Fruit fly (Drosophila melanogaster) whole organism, embryonic: ENCODE data around the gene CG15423.

Experiments
- ATbp ChIP-seq: fragments of 200-800 bp; sonication (Bioruptor generic); optimal IDR thresholded peaks from 2 replicates; lab custom pipeline; 2017; ENCODE audit warnings: missing biosample characterization, mild to moderate bottlenecking, missing genetic modification characterization, missing genetic modification reagents
- Adf1 ChIP-seq: fragments of 200-800 bp; sonication (Bioruptor generic); IDR thresholded peaks from 2 replicates; pipeline ENCODE4 v1.3.6; 2022; ENCODE audit warnings: missing biosample characterization, missing genetic modification characterization
- Antp ChIP-seq: fragments of 200-800 bp; sonication (Bioruptor generic); optimal IDR thresholded peaks from 3 replicates; lab custom pipeline; 2016; ENCODE audit warnings: missing biosample characterization, missing genetic modification characterization
- Atf3 ChIP-seq: fragments of 200-800 bp; sonication (Bioruptor generic); optimal IDR thresholded peaks from 3 replicates; lab custom pipeline; 2016; ENCODE audit warnings: missing biosample characterization, missing genetic modification characterization
- Blimp-1 ChIP-seq: fragments of 200-800 bp; sonication (Bioruptor generic); optimal IDR thresholded peaks from 3 replicates; lab custom pipeline; 2018; ENCODE audit warnings: missing biosample characterization, missing genetic modification characterization, mild to moderate bottlenecking, moderate library complexity, missing genetic modification reagents
- BtbVII ChIP-seq: fragments of 200-800 bp; sonication (Bioruptor generic); optimal IDR thresholded peaks from 3 replicates; lab custom pipeline; 2017; ENCODE audit warnings: missing biosample characterization, mild to moderate bottlenecking, missing genetic modification characterization
- CG10209 ChIP-seq: fragments of 200-800 bp; sonication (Bioruptor generic); optimal IDR thresholded peaks from 3 replicates; lab custom pipeline; 2017; ENCODE audit warnings: missing biosample characterization, mild to moderate bottlenecking, missing genetic modification characterization, missing genetic modification reagents
- CG10267 ChIP-seq: fragments of 200-800 bp; sonication (Bioruptor generic); optimal IDR thresholded peaks from 2 replicates; lab custom pipeline; 2018; ENCODE audit warnings: missing biosample characterization, mild to moderate bottlenecking, missing genetic modification characterization, moderate library complexity
- CG10959 ChIP-seq: fragments of 200-800 bp; sonication (Bioruptor generic); IDR thresholded peaks from 2 replicates; pipeline ENCODE4 v1.3.6; 2022; ENCODE audit warnings: missing biosample characterization, missing genetic modification characterization
- CG11723 ChIP-seq: fragments of 200-800 bp; sonication (Bioruptor generic); optimal IDR thresholded peaks from 2 replicates; lab custom pipeline; 2017; ENCODE audit warnings: missing biosample characterization, mild to moderate bottlenecking, missing genetic modification characterization
- CG14710 ChIP-seq: fragments of 200-800 bp; sonication (Bioruptor generic); optimal IDR thresholded peaks from 3 replicates; lab custom pipeline; 2019; ENCODE audit warnings: missing biosample characterization, mild to moderate bottlenecking, missing genetic modification characterization, moderate library complexity
- CG16813 ChIP-seq: fragments of 200-800 bp; sonication (Bioruptor generic); IDR thresholded peaks from 3 replicates; pipeline ENCODE4 v1.3.6; 2022; ENCODE audit warnings: missing biosample characterization, missing genetic modification characterization; ENCODE audit not compliant: partially characterized antibody
- CG16863 ChIP-seq: fragments of 200-800 bp; sonication (Bioruptor generic); optimal IDR thresholded peaks from 3 replicates; lab custom pipeline; 2016; ENCODE audit warnings: missing biosample characterization, missing genetic modification characterization
- CG17186 ChIP-seq: fragments of 200-800 bp; sonication (Bioruptor generic); optimal IDR thresholded peaks from 3 replicates; lab custom pipeline; 2017; ENCODE audit warnings: missing biosample characterization, missing genetic modification reagents, missing genetic modification characterization
- CG17568 ChIP-seq: fragments of 200-800 bp; sonication (Bioruptor generic); optimal IDR thresholded peaks from 2 replicates; lab custom pipeline; 2018; ENCODE audit warnings: missing biosample characterization, mild to moderate bottlenecking, missing genetic modification characterization, moderate library complexity
- CG18262 ChIP-seq: fragments of 200-800 bp; optimal IDR thresholded peaks from 3 replicates; lab custom pipeline; 2019; ENCODE audit warnings: missing biosample characterization, mild to moderate bottlenecking, missing genetic modification characterization, moderate library complexity
- CG1832 ChIP-seq: fragments of 200-800 bp; sonication (Bioruptor generic); optimal IDR thresholded peaks from 2 replicates; lab custom pipeline; 2017; ENCODE audit warnings: missing biosample characterization, mild to moderate bottlenecking, missing genetic modification characterization, inconsistent platforms
- CG2712 ChIP-seq: fragments of 200-800 bp; optimal IDR thresholded peaks from 3 replicates; lab custom pipeline; 2019; ENCODE audit warnings: missing biosample characterization, mild to moderate bottlenecking, missing genetic modification characterization, moderate library complexity
- CG2875 ChIP-seq: fragments of 200-800 bp; sonication (Bioruptor generic); optimal IDR thresholded peaks from 2 replicates; lab custom pipeline; 2017; ENCODE audit warnings: missing biosample characterization, mild to moderate bottlenecking, missing genetic modification characterization, missing genetic modification reagents
- CG31365 ChIP-seq: fragments of 200-800 bp; sonication (Bioruptor generic); optimal IDR thresholded peaks from 2 replicates; lab custom pipeline; 2018; ENCODE audit warnings: missing biosample characterization, mild to moderate bottlenecking, missing genetic modification characterization
- CG33213 ChIP-seq: fragments of 200-800 bp; sonication (Bioruptor generic); optimal IDR thresholded peaks from 3 replicates; lab custom pipeline; 2016; ENCODE audit warnings: missing biosample characterization, missing genetic modification characterization
- CG34422 ChIP-seq: fragments of 200-800 bp; sonication (Bioruptor generic); IDR thresholded peaks from 3 replicates; pipeline ENCODE4 v1.3.6; 2022; ENCODE audit warnings: missing biosample characterization, missing genetic modification characterization
- CG6791 ChIP-seq: fragments of 200-800 bp; sonication (Bioruptor generic); IDR thresholded peaks from 3 replicates; pipeline ENCODE4 v1.3.6; 2022; ENCODE audit warnings: missing biosample characterization, missing genetic modification characterization; ENCODE audit not compliant: partially characterized antibody
- CG7987 ChIP-seq: fragments of 200-800 bp; sonication (Bioruptor generic); optimal IDR thresholded peaks from 2 replicates; lab custom pipeline; 2018; ENCODE audit warnings: missing biosample characterization, mild to moderate bottlenecking, missing genetic modification characterization, moderate library complexity
- Ets65A ChIP-seq: fragments of 200-800 bp; sonication (Bioruptor generic); peaks from one replicate; lab custom pipeline; 2016; ENCODE audit warnings: missing biosample characterization, missing genetic modification characterization
- GATAe ChIP-seq: fragments of 200-800 bp; sonication (Bioruptor generic); conservative IDR thresholded peaks from 2 replicates; pipeline ENCODE4 v1.3.6; 2022; ENCODE audit warnings: missing biosample characterization, missing genetic modification characterization
- Max ChIP-seq: fragments of 200-800 bp; sonication (Bioruptor generic); optimal IDR thresholded peaks from 2 replicates; lab custom pipeline; 2016; ENCODE audit warnings: missing biosample characterization, mild to moderate bottlenecking, missing genetic modification characterization
- Med ChIP-seq: fragments of 200-800 bp; sonication (Bioruptor generic); peaks from one replicate; lab custom pipeline; 2016; ENCODE audit warnings: missing biosample characterization, missing genetic modification characterization, mild to moderate bottlenecking, inconsistent platforms, moderate library complexity
- Six4 ChIP-seq: fragments of 200-800 bp; sonication (Bioruptor generic); optimal IDR thresholded peaks from 2 replicates; lab custom pipeline; 2016; ENCODE audit warnings: missing biosample characterization, missing genetic modification characterization
- Stat92E ChIP-seq, 3 experiments: fragments of >200 bp in 2 of 3; fragments of 200-800 bp in 1 of 3; sonication (Bioruptor generic) in 1 of 3; optimal IDR thresholded peaks; 2 replicates each; lab custom pipeline; 2017 to 2019; ENCODE audit warnings: missing biosample characterization in 3 of 3, missing genetic modification characterization in 3 of 3, mild to moderate bottlenecking in 1 of 3, moderate library complexity in 1 of 3
- Xrp1 ChIP-seq: fragments of 200-800 bp; sonication (Bioruptor generic); IDR thresholded peaks from 2 replicates; pipeline ENCODE4 v1.3.6; 2022; ENCODE audit warnings: missing biosample characterization, missing genetic modification characterization
- ac ChIP-seq: fragments of 200-800 bp; sonication (Bioruptor generic); optimal IDR thresholded peaks from 3 replicates; lab custom pipeline; 2017; ENCODE audit warnings: missing biosample characterization, mild to moderate bottlenecking, missing genetic modification characterization
- cg ChIP-seq: fragments of 200-800 bp; sonication (Bioruptor generic); optimal IDR thresholded peaks from 3 replicates; lab custom pipeline; 2019; ENCODE audit warnings: missing biosample characterization, mild to moderate bottlenecking, missing genetic modification characterization, moderate library complexity
- crol ChIP-seq: fragments of 200-800 bp; sonication (Bioruptor generic); IDR thresholded peaks from 2 replicates; pipeline ENCODE4 v1.3.6; 2022; ENCODE audit warnings: missing biosample characterization, missing genetic modification characterization
- danr ChIP-seq: fragments of 200-800 bp; sonication (Bioruptor generic); IDR thresholded peaks from 2 replicates; pipeline ENCODE4 v1.3.6; 2022; ENCODE audit warnings: missing biosample characterization, missing genetic modification characterization
- kay ChIP-seq: fragments of 200-800 bp; sonication (Bioruptor generic); optimal IDR thresholded peaks from 2 replicates; lab custom pipeline; 2016; ENCODE audit warnings: missing biosample characterization, missing genetic modification characterization
- klu ChIP-seq: fragments of 200-800 bp; sonication (Bioruptor generic); IDR thresholded peaks from 2 replicates; pipeline ENCODE4 v1.3.6; 2022; ENCODE audit warnings: missing biosample characterization, missing genetic modification characterization
- lbe ChIP-seq: fragments of 200-800 bp; sonication (Bioruptor generic); optimal IDR thresholded peaks from 2 replicates; lab custom pipeline; 2016; ENCODE audit warnings: missing biosample characterization, mild to moderate bottlenecking, missing genetic modification characterization
- lov ChIP-seq, 2 experiments: fragments of 200-800 bp in 1 of 2; fragments of >200 bp in 1 of 2; sonication (Bioruptor generic) in 1 of 2; IDR thresholded peaks in 1 of 2; optimal IDR thresholded peaks in 1 of 2; 2 replicates in 1 of 2; 3 replicates in 1 of 2; pipeline versions ENCODE4 v1.3.6 to Lab custom; 2017 to 2022; ENCODE audit warnings: missing biosample characterization in 1 of 2, missing genetic modification characterization in 1 of 2
- peb ChIP-seq: fragments of 200-800 bp; sonication (Bioruptor generic); IDR thresholded peaks from 2 replicates; pipeline ENCODE4 v1.3.6; 2022; ENCODE audit warnings: missing biosample characterization, missing genetic modification characterization
- pita ChIP-seq: fragments of 200-800 bp; sonication (Bioruptor generic); optimal IDR thresholded peaks from 2 replicates; lab custom pipeline; 2017; ENCODE audit warnings: missing biosample characterization, mild to moderate bottlenecking, missing genetic modification characterization
- pnt ChIP-seq: fragments of 200-800 bp; sonication (Bioruptor generic); optimal IDR thresholded peaks from 3 replicates; lab custom pipeline; 2016; ENCODE audit warnings: missing biosample characterization, missing genetic modification characterization
- row ChIP-seq: fragments of 200-800 bp; sonication (Bioruptor generic); IDR thresholded peaks from 3 replicates; pipeline ENCODE4 v1.3.6; 2022; ENCODE audit warnings: missing biosample characterization, missing genetic modification characterization
- sob ChIP-seq: fragments of 200-800 bp; sonication (Bioruptor generic); IDR thresholded peaks from 2 replicates; pipeline ENCODE4 v1.3.6; 2022; ENCODE audit warnings: missing biosample characterization, missing genetic modification characterization
- zen ChIP-seq: fragments of 200-800 bp; sonication (Bioruptor generic); optimal IDR thresholded peaks from 3 replicates; lab custom pipeline; 2018; ENCODE audit warnings: missing biosample characterization, mild to moderate bottlenecking, missing genetic modification characterization, moderate library complexity

CG15423 gene

dm6 chr2L:4019765-4020164, 13.9 kb downstream of the CG15423 start (continued):
- TF ChIP-seq Stat92E (GFP tag; optimal IDR thresholded peaks at IDR 0.05; lab: Kevin White, UChicago): no peak
- TF ChIP-seq CG14710: peak; percentile 20
- TF ChIP-seq pita (GFP tag; lab: Kevin White, UChicago): peak; percentile 60
- TF ChIP-seq, all 482 proteins: peak for 16

dm6 chr2L:4020188-4020587, 14.3 kb downstream of the CG15423 start:
- TF ChIP-seq cg (GFP tag; lab: Kevin White, UChicago) (peak; percentile 57), CG6791 (GFP tag; lab: Robert Waterston, UW) (0 out of 3 replicates have a peak, but pooled peaks have one; percentile 4), crol (GFP tag; lab: Robert Waterston, UW) (0 out of 2 replicates have a peak, but pooled peaks have one; percentile 5), CG11723 (GFP tag; lab: Kevin White, UChicago) (no peak), Med (GFP tag; lab: Kevin White, UChicago) (no peak), Ets65A (GFP tag; lab: Kevin White, UChicago) (peak; percentile 36), CG34422 (no peak), CG17568 (GFP tag; lab: Kevin White, UChicago) (no peak)

- TF ChIP-seq Max (GFP tag; lab: Kevin White, UChicago) (no peak), CG17186 (GFP tag; lab: Kevin White, UChicago) (no peak), CG2712 (peak; percentile 20), CG18262 (peak; percentile 36), zen (tag; lab: Kevin White, UChicago) (no peak), pnt (GFP tag; lab: Kevin White, UChicago) (no peak), lov (optimal IDR thresholded peaks at IDR 0.05; lab: Kevin White, UChicago) (no peak), lov (GFP tag; IDR thresholded peaks at IDR 0.05; lab: Robert Waterston, UW) (no peak), Xrp1 (peak; percentile 47; the same call in 1 of the 2 replicates), Antp (no peak), ATbp (GFP tag; lab: Kevin White, UChicago) (no peak), CG33213 (GFP tag; lab: Kevin White, UChicago) (no peak), lbe (no peak), Blimp-1 (peak; percentile 80), GATAe (GFP tag; lab: Robert Waterston, UW) (no peak), kay (GFP tag; lab: Kevin White, UChicago) (no peak), CG31365 (tag; lab: Kevin White, UChicago) (no peak), CG16813 (no peak), row (GFP tag; lab: Robert Waterston, UW) (peak; percentile 57; the same call in 2 of the 3 replicates), Atf3 (GFP tag; lab: Kevin White, UChicago) (no peak), CG10959 (GFP tag; lab: Robert Waterston, UW) (0 out of 2 replicates have a peak, but pooled peaks have one; percentile 10), CG7987 (no peak), ac (GFP tag; lab: Kevin White, UChicago) (no peak), BtbVII (no peak), danr (GFP tag; lab: Robert Waterston, UW) (no peak), klu (GFP tag; lab: Robert Waterston, UW) (no peak), peb (GFP tag; lab: Robert Waterston, UW) (no peak), Adf1 (GFP tag; lab: Robert Waterston, UW) (no peak), CG16863 (GFP tag; lab: Kevin White, UChicago) (no peak), CG1832 (GFP tag; lab: Kevin White, UChicago) (peak; percentile 66), sob (GFP tag; lab: Robert Waterston, UW) (no peak), CG10209 (no peak), CG2875 (GFP tag; lab: Kevin White, UChicago) (no peak), CG10267 (tag; lab: Kevin White, UChicago) (peak; percentile 13), Six4 (GFP tag; lab: Kevin White, UChicago) (no peak)
These were observed 15.9 kb downstream of the CG15423 start for dm6 chr2L:4021608-4022342.
